Fruit fly (Drosophila melanogaster): ENCODE data around the gene RacGAP84C.

dm6 chr3R:7274973-7275525, 10.7 kb upstream of the RacGAP84C start:
- TF ChIP-seq ey (GFP tag; optimal IDR thresholded peaks at IDR 0.05) (no peak), br (GFP tag; optimal IDR thresholded peaks at IDR 0.05) (no peak), usp (GFP tag; optimal IDR thresholded peaks at IDR 0.05) (no peak), CG9705 (GFP tag; optimal IDR thresholded peaks at IDR 0.05) (no peak), Abd-B (GFP tag; optimal IDR thresholded peaks at IDR 0.05) (no peak), psq (GFP tag; optimal IDR thresholded peaks at IDR 0.05) (no peak)
